Worm (Caenorhabditis elegans): ENCODE results near the gene nhr-162.

Gene nhr-162

DNA sequence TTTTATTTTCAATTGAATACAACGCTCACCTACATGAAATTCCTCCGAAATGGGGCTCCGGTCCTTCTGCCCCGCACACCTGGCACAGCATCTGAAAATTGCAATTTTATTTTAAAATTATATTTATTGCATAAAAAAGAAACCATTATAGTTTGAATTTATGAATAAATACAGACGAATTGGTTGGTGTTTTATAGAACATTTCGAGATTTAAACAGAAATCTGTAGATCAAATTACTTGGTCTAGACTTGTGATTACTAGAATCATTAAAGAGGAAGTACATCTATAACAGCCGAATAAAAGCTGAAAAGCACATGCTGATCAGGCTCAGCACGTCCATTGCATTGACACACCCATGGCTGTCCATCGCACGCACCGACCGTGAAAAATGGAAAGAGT is at the start of gene nhr-162:
TSS of gene nhr-162 (minus strand) at position 101 of the 400 bp plus-strand sequence.
- no peak for TF ChIP-seq hmg-11 (tag; optimal IDR thresholded peaks at IDR 0.05)
- TF ChIP-seq ceh-9 (tag; optimal IDR thresholded peaks at IDR 0.05): no peak
- no peak for TF ChIP-seq pqm-1 (tag; optimal IDR thresholded peaks at IDR 0.05)
- TF ChIP-seq eor-1 (tag; optimal IDR thresholded peaks at IDR 0.05): no peak
- TF ChIP-seq pha-4 (tag; optimal IDR thresholded peaks at IDR 0.05): no peak
- no peak for TF ChIP-seq ztf-4 (tag; optimal IDR thresholded peaks at IDR 0.05)
- no peak for TF ChIP-seq mml-1 (tag; optimal IDR thresholded peaks at IDR 0.05)
- TF ChIP-seq R02D3.7 (tag; optimal IDR thresholded peaks at IDR 0.05): no peak
- TF ChIP-seq egl-5 (tag; optimal IDR thresholded peaks at IDR 0.05): no peak
- TF ChIP-seq nhr-11 (tag; optimal IDR thresholded peaks at IDR 0.05): no peak
- TF ChIP-seq elt-2 (tag; optimal IDR thresholded peaks at IDR 0.05): no peak
- no peak for TF ChIP-seq nhr-237 (tag; optimal IDR thresholded peaks at IDR 0.05)
- no peak for TF ChIP-seq egl-27 (tag; optimal IDR thresholded peaks at IDR 0.05)
- TF ChIP-seq lsy-12 (tag; optimal IDR thresholded peaks at IDR 0.05): no peak
- no peak for TF ChIP-seq daf-12 (tag; optimal IDR thresholded peaks at IDR 0.05)
- TF ChIP-seq nfya-1 (tag; optimal IDR thresholded peaks at IDR 0.05; ENCODE audit: insufficient read depth): no peak
- no peak for TF ChIP-seq ztf-11 (tag; optimal IDR thresholded peaks at IDR 0.05)
- TF ChIP-seq fos-1 (tag; optimal IDR thresholded peaks at IDR 0.05): no peak
- no peak for TF ChIP-seq nhr-25 (tag; optimal IDR thresholded peaks at IDR 0.05)

- TF ChIP-seq nhr-43 (tag; optimal IDR thresholded peaks at IDR 0.05; ENCODE audit: poor library complexity, severe bottlenecking): no peak
- TF ChIP-seq ceh-82 (tag; optimal IDR thresholded peaks at IDR 0.05): no peak
- no peak for TF ChIP-seq sea-2 (GFP tag; optimal IDR thresholded peaks at IDR 0.05)
- TF ChIP-seq egl-5 (tag; optimal IDR thresholded peaks at IDR 0.05): no peak
- TF ChIP-seq ZK546.5 (tag; optimal IDR thresholded peaks at IDR 0.05): no peak
- TF ChIP-seq mml-1 (tag; optimal IDR thresholded peaks at IDR 0.05): no peak
- no peak for TF ChIP-seq pha-4 (tag; optimal IDR thresholded peaks at IDR 0.05)
- TF ChIP-seq pqm-1 (tag; optimal IDR thresholded peaks at IDR 0.05): no peak
- TF ChIP-seq elt-1 (tag; optimal IDR thresholded peaks at IDR 0.05): no peak
These were observed 44.8 kb upstream of the nhr-162 start, which contains the start of gene twk-11 for ce11 chrV:7036475-7036874. TSS of gene twk-11 (minus strand) at chrV:7036575.

DNA sequence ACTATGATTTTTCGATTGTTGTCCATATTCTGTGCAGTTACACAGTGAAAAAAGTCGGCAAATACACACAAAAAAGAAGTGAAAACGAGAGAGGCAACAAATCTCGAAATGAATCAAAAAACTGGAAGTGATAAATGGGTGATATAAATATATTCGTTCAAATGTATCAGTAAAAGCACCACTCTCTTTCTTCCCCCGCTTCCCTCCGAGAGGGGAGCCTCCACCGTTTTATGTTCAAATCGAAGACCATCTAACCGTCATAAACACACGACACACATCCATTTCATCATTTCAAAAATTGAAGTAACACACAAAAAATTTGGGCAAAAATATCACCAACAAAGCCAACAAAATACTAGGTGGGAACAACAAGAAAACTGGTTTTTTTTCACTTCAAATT is 35.4 kb upstream of the nhr-162 start, which contains the start of gene F20A1.6:
TSS of gene F20A1.6 (minus strand) at position 101 of the 400 bp plus-strand sequence.
- TF ChIP-seq eor-1 (tag; optimal IDR thresholded peaks at IDR 0.05): no peak
- no peak for TF ChIP-seq fkh-2 (tag; optimal IDR thresholded peaks at IDR 0.05)
- TF ChIP-seq nhr-23 (tag; optimal IDR thresholded peaks at IDR 0.05): no peak
- no peak for TF ChIP-seq R02D3.7 (tag; optimal IDR thresholded peaks at IDR 0.05)
- TF ChIP-seq nhr-76 (tag; optimal IDR thresholded peaks at IDR 0.05): no peak
- no peak for TF ChIP-seq fos-1 (tag; optimal IDR thresholded peaks at IDR 0.05)
- no peak for TF ChIP-seq tbx-2 (tag; optimal IDR thresholded peaks at IDR 0.05)

DNA sequence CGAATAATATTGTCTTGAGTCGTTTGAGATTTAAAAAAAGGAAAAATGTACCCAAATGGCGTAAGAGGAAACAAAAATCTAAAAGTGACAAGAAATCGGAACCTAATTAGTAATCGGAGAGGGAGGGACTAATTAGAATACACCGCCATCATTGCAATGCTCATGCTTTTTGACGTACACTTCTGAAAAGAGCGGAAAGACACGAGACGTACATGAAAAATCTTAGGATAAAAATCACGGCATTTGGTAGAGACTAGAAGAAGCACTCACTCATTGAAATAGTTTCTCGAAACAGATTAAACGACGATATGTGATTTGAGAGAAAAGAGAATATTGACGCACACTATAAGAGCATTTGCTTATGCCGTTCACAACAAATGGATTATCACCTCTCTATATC is 31.3 kb upstream of the nhr-162 start:
- TF ChIP-seq sea-2 (GFP tag; optimal IDR thresholded peaks at IDR 0.05) (no peak), mdl-1 (tag; optimal IDR thresholded peaks at IDR 0.05) (no peak), nhr-25 (tag; optimal IDR thresholded peaks at IDR 0.05) (no peak), nhr-11 (tag; optimal IDR thresholded peaks at IDR 0.05) (no peak), ceh-9 (tag; optimal IDR thresholded peaks at IDR 0.05) (no peak), egl-27 (tag; optimal IDR thresholded peaks at IDR 0.05) (no peak), ceh-16 (tag; optimal IDR thresholded peaks at IDR 0.05) (no peak), nhr-76 (tag; optimal IDR thresholded peaks at IDR 0.05) (no peak), nhr-77 (tag; optimal IDR thresholded peaks at IDR 0.05) (no peak), ztf-11 (tag; optimal IDR thresholded peaks at IDR 0.05) (no peak), nhr-23 (tag; optimal IDR thresholded peaks at IDR 0.05) (no peak), elt-3 (tag; optimal IDR thresholded peaks at IDR 0.05) (no peak), nhr-28 (tag; optimal IDR thresholded peaks at IDR 0.05) (no peak)

ce11 chrV:7021772-7022171 is 30.1 kb upstream of the nhr-162 start, which contains the start of gene F20A1.4:
TSS of gene F20A1.4 (minus strand) at chrV:7021872.
- TF ChIP-seq mdl-1 (tag; optimal IDR thresholded peaks at IDR 0.05): no peak

Measured in whole organism, L3 larva.